Worm (Caenorhabditis elegans): ENCODE measurements around the gene C25G6.1.
A peak's percentile ranks its signal among the peaks of the same experiment; 100 is the strongest.

The C25G6.1 gene

ce11 chrX:1302267-1302666, 31.6 kb downstream of the C25G6.1 start (continued):
- TF ChIP-seq madf-9 (GFP tag; conservative IDR thresholded peaks at IDR 0.05): no peak
- TF ChIP-seq set-16 (GFP tag; IDR thresholded peaks at IDR 0.05): peak; percentile 78
- TF ChIP-seq skn-1 (tag; optimal IDR thresholded peaks at IDR 0.05): no peak
- TF ChIP-seq hlh-11 (tag; optimal IDR thresholded peaks at IDR 0.05): peak; percentile 92
- TF ChIP-seq aly-2 (tag; optimal IDR thresholded peaks at IDR 0.05): no peak
- no peak for TF ChIP-seq spr-1 (tag; optimal IDR thresholded peaks at IDR 0.05)
- peak; percentile 51 for TF ChIP-seq nhr-48 (tag; optimal IDR thresholded peaks at IDR 0.05)
- TF ChIP-seq snpc-1.2 (GFP tag; IDR thresholded peaks at IDR 0.05): no peak
- 0 out of 2 replicates have a peak, but pooled peaks have one; percentile 39 for TF ChIP-seq lim-7 (GFP tag; IDR thresholded peaks at IDR 0.05)
- TF ChIP-seq ZK337.2 (GFP tag; IDR thresholded peaks at IDR 0.05): no peak
- no peak for TF ChIP-seq Y5F2A.4 (GFP tag; optimal IDR thresholded peaks at IDR 0.05)
- TF ChIP-seq nhr-11 (tag; optimal IDR thresholded peaks at IDR 0.05): peak; percentile 59
- peak; percentile 36 to 39 for TF ChIP-seq daf-16 (GFP tag; optimal IDR thresholded peaks at IDR 0.05)
- TF ChIP-seq daf-16 (tag; optimal IDR thresholded peaks at IDR 0.05): peak; percentile 77
- no peak for TF ChIP-seq nhr-237 (tag; optimal IDR thresholded peaks at IDR 0.05)
- no peak for TF ChIP-seq fos-1 (tag; optimal IDR thresholded peaks at IDR 0.05)
- peak; percentile 33 for TF ChIP-seq ztf-7 (tag; optimal IDR thresholded peaks at IDR 0.05)
- no peak for TF ChIP-seq zfp-2 (tag; optimal IDR thresholded peaks at IDR 0.05)
- TF ChIP-seq lin-15B (tag; optimal IDR thresholded peaks at IDR 0.05): no peak
- no peak for TF ChIP-seq cey-2 (tag; optimal IDR thresholded peaks at IDR 0.05; ENCODE audit: borderline replicate concordance, insufficient read depth)
- no peak for TF ChIP-seq Y48G9A.11 (GFP tag; IDR thresholded peaks at IDR 0.05)

- TF ChIP-seq Y75B8A.6 (GFP tag; IDR thresholded peaks at IDR 0.05) (no peak), Y48G9A.11 (GFP tag; IDR thresholded peaks at IDR 0.05) (no peak), aha-1 (tag) (peak; percentile 78), mes-2 (tag; optimal IDR thresholded peaks at IDR 0.05; ENCODE audit: poor library complexity, severe bottlenecking) (no peak), mxl-3 (GFP tag; optimal IDR thresholded peaks at IDR 0.05) (no peak), nhr-28 (tag; optimal IDR thresholded peaks at IDR 0.05) (peak; percentile 17), lin-1 (GFP tag; IDR thresholded peaks at IDR 0.05) (no peak), ctbp-1 (GFP tag; IDR thresholded peaks at IDR 0.05) (no peak), sdz-12 (GFP tag; optimal IDR thresholded peaks at IDR 0.05) (no peak), hlh-11 (tag; optimal IDR thresholded peaks at IDR 0.05) (peak; percentile 32), lin-29 (GFP tag; IDR thresholded peaks at IDR 0.05) (no peak), mxl-2 (GFP tag; conservative IDR thresholded peaks at IDR 0.05) (no peak)
Observed at ce11 chrX:1309446-1309845, 38.7 kb downstream of the C25G6.1 start.

ce11 chrX:1311084-1311483, 40.4 kb downstream of the C25G6.1 start, which contains the start of gene H42K12.3:
TSS of gene H42K12.3 (plus strand) at chrX:1311391.
- TF ChIP-seq hlh-11 (tag; optimal IDR thresholded peaks at IDR 0.05): peak; percentile 12
- no peak for TF ChIP-seq T20F7.1 (GFP tag; optimal IDR thresholded peaks at IDR 0.05)

- TF ChIP-seq ztf-11 (tag; optimal IDR thresholded peaks at IDR 0.05) (no peak), aha-1 (tag) (peak; percentile 86), set-16 (GFP tag; IDR thresholded peaks at IDR 0.05) (no peak), ZK546.5 (tag; optimal IDR thresholded peaks at IDR 0.05) (no peak), nhr-48 (tag; optimal IDR thresholded peaks at IDR 0.05) (no peak), spr-1 (tag; optimal IDR thresholded peaks at IDR 0.05) (no peak), Y75B8A.6 (GFP tag; IDR thresholded peaks at IDR 0.05) (no peak), fkh-10 (GFP tag; optimal IDR thresholded peaks at IDR 0.05) (no peak), F37D6.2 (tag; optimal IDR thresholded peaks at IDR 0.05) (no peak), T20F7.1 (GFP tag; optimal IDR thresholded peaks at IDR 0.05) (no peak), F49E8.2 (tag; optimal IDR thresholded peaks at IDR 0.05; ENCODE audit: borderline replicate concordance) (no peak), daf-16 (GFP tag; optimal IDR thresholded peaks at IDR 0.05) (no peak), daf-16 (tag; optimal IDR thresholded peaks at IDR 0.05) (peak; percentile 54), T26A8.4 (GFP tag; IDR thresholded peaks at IDR 0.05) (no peak), php-3 (GFP tag; IDR thresholded peaks at IDR 0.05) (no peak), lsy-2 (tag; optimal IDR thresholded peaks at IDR 0.05) (no peak), dve-1 (tag; optimal IDR thresholded peaks at IDR 0.05; ENCODE audit: insufficient read depth) (no peak), nhr-77 (tag; optimal IDR thresholded peaks at IDR 0.05) (no peak), mxl-3 (GFP tag; optimal IDR thresholded peaks at IDR 0.05) (no peak), F26F4.8 (GFP tag; conservative IDR thresholded peaks at IDR 0.05) (no peak), unc-62 (GFP tag; optimal IDR thresholded peaks at IDR 0.05 in 1 of 2) (no peak), unc-62 (tag; optimal IDR thresholded peaks at IDR 0.05) (no peak), pqm-1 (tag; optimal IDR thresholded peaks at IDR 0.05) (peak; percentile 1), cey-2 (tag; optimal IDR thresholded peaks at IDR 0.05; ENCODE audit: borderline replicate concordance, insufficient read depth) (no peak), ctbp-1 (GFP tag; IDR thresholded peaks at IDR 0.05) (no peak)
Observed at ce11 chrX:1311577-1311976, 40.9 kb downstream of the C25G6.1 start.

Data from whole organism, L4 larva.